Fruit fly (Drosophila melanogaster): Measurements from ENCODE around the gene mei-217.

The mei-217 gene

dm6 chrX:17176542-17176941 lies 33.8 kb upstream of the mei-217 start:
- TF ChIP-seq dac (GFP tag; optimal IDR thresholded peaks at IDR 0.05) (peak; percentile 28), CG32006 (GFP tag; optimal IDR thresholded peaks at IDR 0.05) (peak; percentile 61), CG6163 (GFP tag; IDR thresholded peaks at IDR 0.05) (peak; percentile 74), CG9139 (GFP tag; optimal IDR thresholded peaks at IDR 0.05) (no peak), CG31627 (GFP tag; optimal IDR thresholded peaks at IDR 0.05) (peak; percentile 15), topi (GFP tag; optimal IDR thresholded peaks at IDR 0.05) (peak; percentile 69), CG3032 (tag; optimal IDR thresholded peaks at IDR 0.05) (no peak), CG6792 (GFP tag; optimal IDR thresholded peaks at IDR 0.05) (no peak), CG6808 (GFP tag; optimal IDR thresholded peaks at IDR 0.05) (no peak), CG8632 (GFP tag; optimal IDR thresholded peaks at IDR 0.05) (no peak), svp (GFP tag) (peak; percentile 46), net (GFP tag; optimal IDR thresholded peaks at IDR 0.05) (peak; percentile 58), achi (GFP tag; optimal IDR thresholded peaks at IDR 0.05) (peak; percentile 37), Ets96B (tag; optimal IDR thresholded peaks at IDR 0.05) (no peak), Eip75B (GFP tag; optimal IDR thresholded peaks at IDR 0.05) (peak; percentile 10), dsx (GFP tag; optimal IDR thresholded peaks at IDR 0.05; ENCODE audit: poor library complexity, severe bottlenecking) (no peak), CG15336 (GFP tag; IDR thresholded peaks at IDR 0.05) (peak; percentile 79), CG6276 (GFP tag; optimal IDR thresholded peaks at IDR 0.05) (peak; percentile 22), OdsH (GFP tag; optimal IDR thresholded peaks at IDR 0.05) (peak; percentile 39), cyc (GFP tag; optimal IDR thresholded peaks at IDR 0.05) (peak; percentile 48), CG6854 (GFP tag; optimal IDR thresholded peaks at IDR 0.05) (no peak), fd59A (GFP tag; optimal IDR thresholded peaks at IDR 0.05) (no peak), Blimp-1 (GFP tag; optimal IDR thresholded peaks at IDR 0.05) (no peak), Sox14 (GFP tag; optimal IDR thresholded peaks at IDR 0.05) (peak; percentile 35), pdm3 (GFP tag; optimal IDR thresholded peaks at IDR 0.05) (peak; percentile 49), CG16779 (tag; optimal IDR thresholded peaks at IDR 0.05) (no peak), Ets21C (GFP tag; optimal IDR thresholded peaks at IDR 0.05) (no peak), CG34406 (GFP tag; optimal IDR thresholded peaks at IDR 0.05) (peak; percentile 1), esn (GFP tag; optimal IDR thresholded peaks at IDR 0.05) (peak; percentile 18), CG10669 (GFP tag; optimal IDR thresholded peaks at IDR 0.05) (no peak), Eip78C (GFP tag) (peak; percentile 50), spab (GFP tag; optimal IDR thresholded peaks at IDR 0.05) (no peak), Hr38 (GFP tag; optimal IDR thresholded peaks at IDR 0.05) (no peak), Lpt (GFP tag; optimal IDR thresholded peaks at IDR 0.05) (peak; percentile 66), Sox15 (GFP tag; optimal IDR thresholded peaks at IDR 0.05) (no peak), CG11762 (GFP tag; optimal IDR thresholded peaks at IDR 0.05; ENCODE audit: insufficient read depth) (no peak), Met (GFP tag; optimal IDR thresholded peaks at IDR 0.05) (peak; percentile 32), Hr39 (GFP tag; optimal IDR thresholded peaks at IDR 0.05) (peak; percentile 25), CG8119 (GFP tag; IDR thresholded peaks at IDR 0.05) (peak; percentile 73), fd85E (GFP tag; optimal IDR thresholded peaks at IDR 0.05) (no peak), CG11902 (GFP tag; optimal IDR thresholded peaks at IDR 0.05) (no peak), Hr4 (GFP tag; optimal IDR thresholded peaks at IDR 0.05) (peak; percentile 62), Gug (GFP tag; IDR thresholded peaks at IDR 0.05) (0 out of 2 replicates have a peak, but pooled peaks have one; percentile 32), Smox (GFP tag; optimal IDR thresholded peaks at IDR 0.05) (no peak), CG11294 (GFP tag; IDR thresholded peaks at IDR 0.05) (0 out of 2 replicates have a peak, but pooled peaks have one; percentile 16), lz (GFP tag; optimal IDR thresholded peaks at IDR 0.05) (peak; percentile 31), Sox102F (GFP tag; optimal IDR thresholded peaks at IDR 0.05) (peak; percentile 13), CG10631 (GFP tag; optimal IDR thresholded peaks at IDR 0.05) (peak; percentile 31), vri (GFP tag; optimal IDR thresholded peaks at IDR 0.05) (no peak), CG3919 (GFP tag; optimal IDR thresholded peaks at IDR 0.05) (peak; percentile 22), fkh (GFP tag; optimal IDR thresholded peaks at IDR 0.05) (no peak), Eip93F (GFP tag; optimal IDR thresholded peaks at IDR 0.05) (no peak)
